Worm (Caenorhabditis elegans) whole organism, L1 larva: Measurements from ENCODE around the gene K09C4.4.

Experiments
- C04F5.9 ChIP-seq: sonication (generic microtip); optimal IDR thresholded peaks from 2 replicates; lab custom pipeline; 2016; ENCODE audit warnings: missing genetic modification characterization, missing compliant biosample characterization
- C16A3.4 ChIP-seq: fragments of 150-350 bp; optimal IDR thresholded peaks from 2 replicates; lab custom pipeline; 2014; ENCODE audit warnings: missing biosample characterization, missing genetic modification characterization
- F16B12.6 ChIP-seq: fragments of 150-350 bp; optimal IDR thresholded peaks from 2 replicates; lab custom pipeline; 2014; ENCODE audit warnings: missing biosample characterization, missing genetic modification characterization
- aha-1 ChIP-seq: fragments of 150-350 bp; optimal IDR thresholded peaks from 2 replicates; lab custom pipeline; 2014; ENCODE audit warnings: missing biosample characterization, missing genetic modification characterization
- alr-1 ChIP-seq: fragments of 200-800 bp; sonication (Bioruptor generic); optimal IDR thresholded peaks from 2 replicates; lab custom pipeline; 2018; ENCODE audit warnings: borderline replicate concordance, mild to moderate bottlenecking, missing genetic modification characterization, missing compliant biosample characterization
- aly-2 ChIP-seq: fragments of 150-350 bp; optimal IDR thresholded peaks from 2 replicates; lab custom pipeline; 2014; ENCODE audit warnings: missing biosample characterization, missing genetic modification characterization
- ama-1 ChIP-seq: fragments of 150-350 bp; optimal IDR thresholded peaks from 2 replicates; lab custom pipeline; 2014
- blmp-1 ChIP-seq: fragments of 150-350 bp; optimal IDR thresholded peaks from 2 replicates; lab custom pipeline; 2014; ENCODE audit warnings: missing biosample characterization, missing genetic modification characterization
- ceh-8 ChIP-seq: fragments of 200-800 bp; sonication (Bioruptor generic); optimal IDR thresholded peaks from 2 replicates; lab custom pipeline; 2018; ENCODE audit warnings: mild to moderate bottlenecking, missing genetic modification characterization, moderate library complexity, missing compliant biosample characterization
- ceh-90 ChIP-seq: sonication (generic microtip); optimal IDR thresholded peaks from 2 replicates; lab custom pipeline; 2016; ENCODE audit warnings: missing genetic modification characterization, missing compliant biosample characterization
- efl-3 ChIP-seq: fragments of 200-800 bp; sonication (Bioruptor generic); optimal IDR thresholded peaks from 2 replicates; lab custom pipeline; 2018; ENCODE audit warnings: mild to moderate bottlenecking, missing genetic modification characterization, missing compliant biosample characterization
- egl-27 ChIP-seq, 2 experiments: fragments of 150-350 bp in 1 of 2; sonication (generic microtip); optimal IDR thresholded peaks; 3 replicates each; lab custom pipeline; 2017 to 2018; ENCODE audit warnings: missing biosample characterization in 2 of 2, missing genetic modification characterization in 2 of 2, missing genetic modification reagents in 2 of 2
- elt-2 ChIP-seq: sonication (generic microtip); optimal IDR thresholded peaks from 2 replicates; lab custom pipeline; 2016; ENCODE audit warnings: missing genetic modification characterization, mild to moderate bottlenecking, inconsistent platforms, missing compliant biosample characterization, missing genetic modification reagents
- elt-3 ChIP-seq, 6 experiments: fragments of 150-350 bp in 1 of 6; sonication (generic microtip); optimal IDR thresholded peaks; 2 replicates each; lab custom pipeline; 2017 to 2018; ENCODE audit warnings: missing biosample characterization in 6 of 6, missing genetic modification characterization in 6 of 6, inconsistent platforms in 1 of 6
- fkh-4 ChIP-seq: sonication (generic microtip); optimal IDR thresholded peaks from 2 replicates; lab custom pipeline; 2016; ENCODE audit warnings: missing compliant biosample characterization, missing genetic modification characterization, borderline replicate concordance
- fkh-8 ChIP-seq: sonication (generic microtip); optimal IDR thresholded peaks from 2 replicates; lab custom pipeline; 2016; ENCODE audit warnings: mild to moderate bottlenecking, missing genetic modification characterization, missing compliant biosample characterization
- fos-1 ChIP-seq: fragments of 150-350 bp; optimal IDR thresholded peaks from 2 replicates; lab custom pipeline; 2014; ENCODE audit warnings: missing biosample characterization, missing genetic modification characterization
- grh-1 ChIP-seq: fragments of 200-800 bp; sonication (Bioruptor generic); IDR thresholded peaks from 2 replicates; pipeline ENCODE4 v1.3.6; 2022; ENCODE audit warnings: missing genetic modification reagents, missing genetic modification characterization, missing compliant biosample characterization
- hpl-2 ChIP-seq: fragments of 150-350 bp; optimal IDR thresholded peaks from 2 replicates; lab custom pipeline; 2014; ENCODE audit warnings: missing biosample characterization, missing genetic modification reagents, missing genetic modification characterization
- lin-13 ChIP-seq: fragments of 150-350 bp; optimal IDR thresholded peaks from 2 replicates; lab custom pipeline; 2014; ENCODE audit warnings: missing biosample characterization, missing genetic modification reagents, missing genetic modification characterization
- lin-35 ChIP-seq, 2 experiments: fragments of 150-350 bp; optimal IDR thresholded peaks; 2 replicates each; lab custom pipeline; 2014; ENCODE audit warnings: missing biosample characterization in 2 of 2, missing genetic modification characterization in 2 of 2, missing genetic modification reagents in 2 of 2
- lin-39 ChIP-seq: fragments of 150-350 bp; optimal IDR thresholded peaks from 2 replicates; lab custom pipeline; 2014; ENCODE audit warnings: missing biosample characterization, missing genetic modification reagents, missing genetic modification characterization
- lir-3 ChIP-seq: sonication (generic microtip); optimal IDR thresholded peaks from 2 replicates; lab custom pipeline; 2016; ENCODE audit warnings: mild to moderate bottlenecking, missing genetic modification characterization, moderate library complexity, missing compliant biosample characterization; ENCODE audit not compliant: poor library complexity
- lsy-2 ChIP-seq, 2 experiments: fragments of 150-350 bp; optimal IDR thresholded peaks; 2 replicates each; lab custom pipeline; 2014; ENCODE audit warnings: missing biosample characterization in 2 of 2, missing genetic modification characterization in 2 of 2
- mab-9 ChIP-seq: fragments of 200-800 bp; sonication (Bioruptor generic); IDR thresholded peaks from 2 replicates; pipeline ENCODE4 v1.3.6; 2022; ENCODE audit warnings: missing genetic modification reagents, missing genetic modification characterization, missing compliant biosample characterization
- mdl-1 ChIP-seq, 2 experiments: fragments of 150-350 bp; optimal IDR thresholded peaks; 2 replicates each; lab custom pipeline; 2014 to 2017; ENCODE audit warnings: missing biosample characterization in 2 of 2, missing genetic modification characterization in 2 of 2, inconsistent platforms in 1 of 2
- mef-2 ChIP-seq: fragments of 150-350 bp; optimal IDR thresholded peaks from 2 replicates; lab custom pipeline; 2014; ENCODE audit warnings: missing biosample characterization, missing genetic modification characterization
- mep-1 ChIP-seq: fragments of 150-350 bp; optimal IDR thresholded peaks from 2 replicates; lab custom pipeline; 2014; ENCODE audit warnings: missing biosample characterization, missing genetic modification characterization
- nhr-11 ChIP-seq: fragments of 150-350 bp; optimal IDR thresholded peaks from 2 replicates; lab custom pipeline; 2014; ENCODE audit warnings: missing biosample characterization, missing genetic modification characterization
- nhr-12 ChIP-seq: sonication (generic microtip); optimal IDR thresholded peaks from 2 replicates; lab custom pipeline; 2017; ENCODE audit warnings: missing biosample characterization, missing genetic modification characterization
- nhr-19 ChIP-seq: fragments of 200-800 bp; sonication (Bioruptor generic); conservative IDR thresholded peaks from 2 replicates; pipeline ENCODE4 v1.3.6; 2022; ENCODE audit warnings: missing genetic modification characterization, missing compliant biosample characterization
- nhr-20 ChIP-seq: sonication (generic microtip); optimal IDR thresholded peaks from 2 replicates; lab custom pipeline; 2016; ENCODE audit warnings: mild to moderate bottlenecking, missing genetic modification characterization, missing compliant biosample characterization
- nhr-237 ChIP-seq: fragments of 150-350 bp; optimal IDR thresholded peaks from 2 replicates; lab custom pipeline; 2014; ENCODE audit warnings: missing biosample characterization, missing genetic modification characterization
- nhr-28 ChIP-seq: fragments of 150-350 bp; optimal IDR thresholded peaks from 2 replicates; lab custom pipeline; 2014; ENCODE audit warnings: missing biosample characterization, missing genetic modification characterization
- nhr-47 ChIP-seq: sonication (generic microtip); optimal IDR thresholded peaks from 2 replicates; lab custom pipeline; 2016; ENCODE audit warnings: mild to moderate bottlenecking, missing genetic modification characterization, moderate library complexity, missing compliant biosample characterization
- nhr-71 ChIP-seq: sonication (generic microtip); optimal IDR thresholded peaks from 2 replicates; lab custom pipeline; 2016; ENCODE audit warnings: mild to moderate bottlenecking, missing genetic modification characterization, moderate library complexity, missing compliant biosample characterization
- nhr-76 ChIP-seq: sonication (generic microtip); optimal IDR thresholded peaks from 2 replicates; lab custom pipeline; 2017; ENCODE audit warnings: missing biosample characterization, missing genetic modification characterization
- nhr-84 ChIP-seq: sonication (generic microtip); optimal IDR thresholded peaks from 2 replicates; lab custom pipeline; 2017; ENCODE audit warnings: missing biosample characterization, missing genetic modification characterization
- nhr-85 ChIP-seq: sonication (generic microtip); peaks from one replicate; lab custom pipeline; 2016; ENCODE audit warnings: missing genetic modification characterization, inconsistent platforms, missing compliant biosample characterization
- nhr-90 ChIP-seq: sonication (generic microtip); optimal IDR thresholded peaks from 2 replicates; lab custom pipeline; 2016; ENCODE audit warnings: mild to moderate bottlenecking, missing genetic modification characterization, missing compliant biosample characterization; ENCODE audit not compliant: poor library complexity
- pax-3 ChIP-seq: fragments of 200-800 bp; sonication (Bioruptor generic); optimal IDR thresholded peaks from 2 replicates; lab custom pipeline; 2018; ENCODE audit warnings: mild to moderate bottlenecking, missing genetic modification characterization, moderate library complexity, missing compliant biosample characterization
- pqm-1 ChIP-seq: sonication (generic microtip); optimal IDR thresholded peaks from 3 replicates; lab custom pipeline; 2017; ENCODE audit warnings: missing biosample characterization, missing genetic modification characterization
- rnt-1 ChIP-seq: sonication (generic microtip); optimal IDR thresholded peaks from 2 replicates; lab custom pipeline; 2016; ENCODE audit warnings: mild to moderate bottlenecking, missing genetic modification characterization, moderate library complexity, missing compliant biosample characterization
- skn-1 ChIP-seq: fragments of 150-350 bp; optimal IDR thresholded peaks from 2 replicates; lab custom pipeline; 2014; ENCODE audit warnings: missing biosample characterization, missing genetic modification characterization
- sox-4 ChIP-seq: sonication (generic microtip); optimal IDR thresholded peaks from 2 replicates; lab custom pipeline; 2016; ENCODE audit warnings: missing genetic modification characterization, missing compliant biosample characterization
- sup-37 ChIP-seq: fragments of 200-800 bp; sonication (Bioruptor generic); optimal IDR thresholded peaks from 2 replicates; lab custom pipeline; 2018; ENCODE audit warnings: mild to moderate bottlenecking, missing genetic modification characterization, missing compliant biosample characterization
- swsn-7 ChIP-seq: sonication (generic microtip); optimal IDR thresholded peaks from 2 replicates; lab custom pipeline; 2016; ENCODE audit warnings: missing genetic modification characterization, missing compliant biosample characterization
- tlp-1 ChIP-seq: fragments of 150-350 bp; optimal IDR thresholded peaks from 2 replicates; lab custom pipeline; 2014; ENCODE audit warnings: missing biosample characterization, missing genetic modification characterization
- unc-130 ChIP-seq: fragments of 150-350 bp; optimal IDR thresholded peaks from 2 replicates; lab custom pipeline; 2017; ENCODE audit warnings: missing biosample characterization, missing genetic modification characterization, inconsistent platforms
- unc-30 ChIP-seq: sonication (generic microtip); optimal IDR thresholded peaks from 2 replicates; lab custom pipeline; 2017; ENCODE audit warnings: missing biosample characterization, missing genetic modification characterization
- unc-62 ChIP-seq: fragments of 150-350 bp; optimal IDR thresholded peaks from 2 replicates; lab custom pipeline; 2014; ENCODE audit warnings: missing biosample characterization, missing genetic modification reagents, missing genetic modification characterization
- unc-86 ChIP-seq: sonication (generic microtip); optimal IDR thresholded peaks from 2 replicates; lab custom pipeline; 2016; ENCODE audit warnings: missing genetic modification characterization, missing compliant biosample characterization
- unc-98 ChIP-seq: fragments of 200-800 bp; sonication (Bioruptor generic); IDR thresholded peaks from 2 replicates; pipeline ENCODE4 v1.3.6; 2022; ENCODE audit warnings: missing genetic modification characterization, missing compliant biosample characterization
- vab-15 ChIP-seq: sonication (generic microtip); optimal IDR thresholded peaks from 2 replicates; lab custom pipeline; 2017; ENCODE audit warnings: missing genotype, mild to moderate bottlenecking, missing genetic modification characterization, missing compliant biosample characterization
- zag-1 ChIP-seq: fragments of 150-350 bp; optimal IDR thresholded peaks from 2 replicates; lab custom pipeline; 2014; ENCODE audit warnings: missing biosample characterization, missing genetic modification characterization

The K09C4.4 gene

ce11 chrX:3339882-3340281, 50.6 kb downstream of the K09C4.4 start:
- TF ChIP-seq swsn-7 (no peak), elt-3 (tag; optimal IDR thresholded peaks at IDR 0.05; lab: Kevin White, UChicago) (no peak), mab-9 (no peak), nhr-76 (no peak), ama-1 (lab: Kevin White, UChicago) (no peak), lin-13 (no peak), fos-1 (tag; lab: Kevin White, UChicago) (no peak), nhr-85 (tag; lab: Kevin White, UChicago) (no peak), C16A3.4 (no peak), nhr-71 (tag; lab: Kevin White, UChicago) (peak; percentile 33), nhr-19 (GFP tag; lab: Robert Waterston, UW) (no peak), grh-1 (GFP tag; lab: Robert Waterston, UW) (no peak), efl-3 (no peak), sox-4 (tag; lab: Kevin White, UChicago) (peak; percentile 30), vab-15 (no peak), ceh-90 (tag; lab: Kevin White, UChicago) (no peak), aha-1 (tag; lab: Kevin White, UChicago) (no peak), unc-62 (GFP tag; lab: Kevin White, UChicago) (no peak), skn-1 (tag; lab: Kevin White, UChicago) (no peak), lin-35 (GFP tag; optimal IDR thresholded peaks at IDR 0.05; lab: Kevin White, UChicago) (no peak), nhr-47 (tag; lab: Kevin White, UChicago) (peak; percentile 13), pqm-1 (tag; lab: Kevin White, UChicago) (no peak), pax-3 (no peak), lin-39 (tag; lab: Kevin White, UChicago) (no peak), fkh-8 (tag; lab: Kevin White, UChicago) (peak; percentile 83), elt-2 (tag; lab: Kevin White, UChicago) (no peak), ceh-8 (no peak), zag-1 (tag; lab: Kevin White, UChicago) (no peak), aly-2 (tag; lab: Kevin White, UChicago) (no peak), tlp-1 (no peak), sup-37 (no peak), mdl-1 (tag; optimal IDR thresholded peaks at IDR 0.05; lab: Kevin White, UChicago) (no peak), mef-2 (no peak), blmp-1 (tag; lab: Kevin White, UChicago) (no peak), hpl-2 (GFP tag; lab: Kevin White, UChicago) (no peak), rnt-1 (no peak), lir-3 (no peak), fkh-4 (tag; lab: Kevin White, UChicago) (no peak), nhr-28 (tag; lab: Kevin White, UChicago) (no peak), mep-1 (tag; lab: Kevin White, UChicago) (no peak), unc-86 (tag; lab: Kevin White, UChicago) (no peak), nhr-12 (tag; lab: Kevin White, UChicago) (no peak), unc-98 (GFP tag; lab: Robert Waterston, UW) (no peak), unc-30 (no peak), alr-1 (tag; lab: Kevin White, UChicago) (no peak), lsy-2 (tag; optimal IDR thresholded peaks at IDR 0.05; lab: Kevin White, UChicago) (peak in 1 of 2 experiments; percentile 5), egl-27 (tag; optimal IDR thresholded peaks at IDR 0.05; lab: Kevin White, UChicago) (no peak), nhr-20 (tag; lab: Kevin White, UChicago) (no peak), nhr-90 (tag; lab: Kevin White, UChicago) (no peak), nhr-84 (tag; lab: Kevin White, UChicago) (no peak), F16B12.6 (tag; lab: Kevin White, UChicago) (no peak), nhr-237 (no peak), C04F5.9 (tag; lab: Kevin White, UChicago) (no peak), nhr-11 (tag; lab: Kevin White, UChicago) (no peak), unc-130 (tag; lab: Kevin White, UChicago) (no peak)
